Fruit fly (Drosophila melanogaster): ENCODE measurements around the gene Rap1.

The Rap1 gene

dm6 chr3L:1882868-1883554 is 21.0 kb upstream of the Rap1 start, which contains the start of gene CG13937 (continued):
- no peak for TF ChIP-seq CG16779 (GFP tag; IDR thresholded peaks at IDR 0.05)
- TF ChIP-seq CG4730 (GFP tag; IDR thresholded peaks at IDR 0.05), result no peak
- TF ChIP-seq ERR (GFP tag; optimal IDR thresholded peaks at IDR 0.05), result no peak
- no peak for TF ChIP-seq CG2199 (GFP tag; IDR thresholded peaks at IDR 0.05)
- no peak for TF ChIP-seq dati (GFP tag; IDR thresholded peaks at IDR 0.05)
- no peak for TF ChIP-seq CG13296 (GFP tag; optimal IDR thresholded peaks at IDR 0.05)
- TF ChIP-seq CG8944 (GFP tag; optimal IDR thresholded peaks at IDR 0.05), result no peak
- no peak for TF ChIP-seq HmgZ (tag; optimal IDR thresholded peaks at IDR 0.05)
- TF ChIP-seq CG10543 (GFP tag; optimal IDR thresholded peaks at IDR 0.05), result peak; percentile 46
- no peak for TF ChIP-seq CG3281 (GFP tag; optimal IDR thresholded peaks at IDR 0.05)
- no peak for TF ChIP-seq cad (GFP tag; optimal IDR thresholded peaks at IDR 0.05)
- TF ChIP-seq Doc2 (GFP tag; IDR thresholded peaks at IDR 0.05), result no peak
- no peak for TF ChIP-seq so (GFP tag; IDR thresholded peaks at IDR 0.05)
- TF ChIP-seq CG2712 (tag; optimal IDR thresholded peaks at IDR 0.05), result no peak
- TF ChIP-seq zfh2 (GFP tag; optimal IDR thresholded peaks at IDR 0.05), result no peak
- no peak for TF ChIP-seq CG7372 (GFP tag; IDR thresholded peaks at IDR 0.05)
- no peak for TF ChIP-seq CG12659 (GFP tag; optimal IDR thresholded peaks at IDR 0.05)
- no peak for TF ChIP-seq CG10147 (GFP tag; optimal IDR thresholded peaks at IDR 0.05)
- peak; percentile 19 for TF ChIP-seq CG15514 (GFP tag; optimal IDR thresholded peaks at IDR 0.05)
- TF ChIP-seq Camta (GFP tag; optimal IDR thresholded peaks at IDR 0.05), result no peak
- no peak for TF ChIP-seq dimm (GFP tag; IDR thresholded peaks at IDR 0.05)
- no peak for TF ChIP-seq CG6175 (GFP tag; IDR thresholded peaks at IDR 0.05)
- no peak for TF ChIP-seq org-1 (GFP tag; optimal IDR thresholded peaks at IDR 0.05)

- TF ChIP-seq HmgD (GFP tag; optimal IDR thresholded peaks at IDR 0.05), result no peak
- no peak for TF ChIP-seq usp (GFP tag; optimal IDR thresholded peaks at IDR 0.05)
- no peak for TF ChIP-seq pan (optimal IDR thresholded peaks at IDR 0.05)
- TF ChIP-seq pan (GFP tag; optimal IDR thresholded peaks at IDR 0.05 in 1 of 2, IDR thresholded peaks at IDR 0.05 in 1 of 2), result peak in 1 of 2 experiments; percentile 5
- no peak for TF ChIP-seq stc (GFP tag; IDR thresholded peaks at IDR 0.05)
- no peak for TF ChIP-seq CG31441 (GFP tag; IDR thresholded peaks at IDR 0.05)
- no peak for TF ChIP-seq CG9797 (GFP tag; optimal IDR thresholded peaks at IDR 0.05)
- TF ChIP-seq CG18476 (GFP tag; optimal IDR thresholded peaks at IDR 0.05), result no peak
- TF ChIP-seq pzg (GFP tag; optimal IDR thresholded peaks at IDR 0.05), result no peak
- TF ChIP-seq hkb (optimal IDR thresholded peaks at IDR 0.05), result no peak
- TF ChIP-seq hkb (GFP tag; IDR thresholded peaks at IDR 0.05), result no peak
- TF ChIP-seq onecut (GFP tag; IDR thresholded peaks at IDR 0.05), result peak; percentile 60
- TF ChIP-seq CG12071 (GFP tag; optimal IDR thresholded peaks at IDR 0.05), result peak; percentile 2
- TF ChIP-seq CG18599 (GFP tag; optimal IDR thresholded peaks at IDR 0.05), result peak; percentile 21
- TF ChIP-seq Dad (GFP tag; optimal IDR thresholded peaks at IDR 0.05), result no peak
- 0 out of 3 replicates have a peak, but pooled peaks have one; percentile 33 for TF ChIP-seq ci (GFP tag; IDR thresholded peaks at IDR 0.05)
- no peak for TF ChIP-seq dysf (GFP tag; IDR thresholded peaks at IDR 0.05)
- TF ChIP-seq gcm2 (GFP tag; optimal IDR thresholded peaks at IDR 0.05), result no peak
- TF ChIP-seq CG17359 (tag; optimal IDR thresholded peaks at IDR 0.05), result peak; percentile 24
- TF ChIP-seq CG4360 (GFP tag; IDR thresholded peaks at IDR 0.05), result no peak
- no peak for TF ChIP-seq dpn (GFP tag; optimal IDR thresholded peaks at IDR 0.05)
- TF ChIP-seq nmo (GFP tag; optimal IDR thresholded peaks at IDR 0.05), result no peak
- peak; percentile 53 for TF ChIP-seq Med (GFP tag)
- no peak for TF ChIP-seq unc-4 (GFP tag; IDR thresholded peaks at IDR 0.05; ENCODE audit: partially characterized antibody)
- no peak for TF ChIP-seq pnt (GFP tag; optimal IDR thresholded peaks at IDR 0.05)
- peak; percentile 2 for TF ChIP-seq scrt (GFP tag; optimal IDR thresholded peaks at IDR 0.05)
- peak; percentile 7 for TF ChIP-seq CG2120 (GFP tag; optimal IDR thresholded peaks at IDR 0.05)
- peak; percentile 34 for TF ChIP-seq lab (GFP tag; optimal IDR thresholded peaks at IDR 0.05)
- TF ChIP-seq caup (GFP tag; optimal IDR thresholded peaks at IDR 0.05; ENCODE audit: severe bottlenecking), result no peak
Measured at dm6 chr3L:1881919-1882318, 19.9 kb upstream of the Rap1 start.

Measured in whole organism, embryonic.